Worm (Caenorhabditis elegans): ENCODE data around the gene cyp-33C4.

DNA sequence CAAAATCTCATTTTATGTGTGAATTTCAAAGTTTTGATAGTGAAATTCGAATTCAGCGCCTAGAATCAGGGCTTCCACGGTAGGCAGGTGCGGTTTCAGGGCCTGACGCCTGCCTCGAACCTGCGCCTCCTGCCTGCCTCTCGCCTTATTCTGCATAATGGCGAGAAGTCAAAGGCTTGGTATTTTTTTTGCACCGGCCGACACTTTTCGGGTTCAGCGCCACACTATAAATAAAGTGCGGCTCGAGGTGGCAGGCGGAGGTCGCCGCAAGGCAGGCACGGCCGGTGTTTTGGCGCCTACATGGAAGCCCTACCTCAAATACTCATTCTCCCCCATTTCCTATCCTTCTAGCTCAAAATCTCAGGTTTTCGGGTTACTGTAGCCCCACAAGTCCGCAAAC lies 35.5 kb upstream of the cyp-33C4 start:
- TF ChIP-seq nhr-11 (tag; optimal IDR thresholded peaks at IDR 0.05) (no peak), elt-2 (tag; optimal IDR thresholded peaks at IDR 0.05) (no peak), nhr-20 (tag; optimal IDR thresholded peaks at IDR 0.05) (no peak), ces-1 (GFP tag; optimal IDR thresholded peaks at IDR 0.05) (no peak), sptf-1 (tag; optimal IDR thresholded peaks at IDR 0.05) (no peak), lir-3 (tag; optimal IDR thresholded peaks at IDR 0.05; ENCODE audit: poor library complexity) (no peak)
